Fruit fly (Drosophila melanogaster) whole organism, embryonic: Measurements from ENCODE around the gene PolA1.

Experiments
- Bgb ChIP-seq: fragments of 200-800 bp; sonication (Bioruptor generic); IDR thresholded peaks from 2 replicates; pipeline ENCODE4 v1.3.6; 2022; ENCODE audit warnings: missing biosample characterization, missing genetic modification characterization; ENCODE audit not compliant: partially characterized antibody
- BtbVII ChIP-seq: fragments of 200-800 bp; sonication (Bioruptor generic); optimal IDR thresholded peaks from 3 replicates; lab custom pipeline; 2017; ENCODE audit warnings: missing biosample characterization, mild to moderate bottlenecking, missing genetic modification characterization
- CG10366 ChIP-seq: fragments of 200-800 bp; sonication (Bioruptor generic); IDR thresholded peaks from 2 replicates; pipeline ENCODE4 v1.3.6; 2022; ENCODE audit warnings: missing biosample characterization, missing genetic modification characterization
- CG11085 ChIP-seq: fragments of 200-800 bp; sonication (Bioruptor generic); IDR thresholded peaks from 2 replicates; pipeline ENCODE4 v1.3.6; 2022; ENCODE audit warnings: missing biosample characterization, missing genetic modification characterization
- CG11723 ChIP-seq: fragments of 200-800 bp; sonication (Bioruptor generic); optimal IDR thresholded peaks from 2 replicates; lab custom pipeline; 2017; ENCODE audit warnings: missing biosample characterization, mild to moderate bottlenecking, missing genetic modification characterization
- CG12391 ChIP-seq: fragments of 200-800 bp; sonication (Bioruptor generic); optimal IDR thresholded peaks from 3 replicates; lab custom pipeline; 2018; ENCODE audit warnings: missing biosample characterization, mild to moderate bottlenecking, missing genetic modification characterization, moderate library complexity
- CG15514 ChIP-seq: fragments of 200-800 bp; sonication (Bioruptor generic); optimal IDR thresholded peaks from 3 replicates; lab custom pipeline; 2017; ENCODE audit warnings: missing biosample characterization, missing genetic modification characterization, mild to moderate bottlenecking, moderate library complexity, missing genetic modification reagents
- CG17328 ChIP-seq: fragments of 200-800 bp; sonication (Bioruptor generic); IDR thresholded peaks from 2 replicates; pipeline ENCODE4 v1.3.6; 2022; ENCODE audit warnings: missing biosample characterization, missing genetic modification characterization
- CG2199 ChIP-seq: fragments of 200-800 bp; sonication (Bioruptor generic); IDR thresholded peaks from 3 replicates; pipeline ENCODE4 v1.3.6; 2022; ENCODE audit warnings: missing biosample characterization, missing genetic modification characterization
- CG2712 ChIP-seq: fragments of 200-800 bp; optimal IDR thresholded peaks from 3 replicates; lab custom pipeline; 2019; ENCODE audit warnings: missing biosample characterization, mild to moderate bottlenecking, missing genetic modification characterization, moderate library complexity
- CG2889 ChIP-seq: fragments of 200-800 bp; sonication (Bioruptor generic); IDR thresholded peaks from 3 replicates; pipeline ENCODE4 v1.3.6; 2022; ENCODE audit warnings: missing biosample characterization, missing genetic modification characterization
- CG32767 ChIP-seq: fragments of 200-800 bp; sonication (Bioruptor generic); IDR thresholded peaks from 2 replicates; pipeline ENCODE4 v1.3.6; 2022; ENCODE audit warnings: missing biosample characterization, missing genetic modification characterization
- CG34224 ChIP-seq: fragments of 200-800 bp; sonication (Bioruptor generic); IDR thresholded peaks from 3 replicates; pipeline ENCODE4 v1.3.6; 2022; ENCODE audit warnings: missing biosample characterization, missing genetic modification characterization; ENCODE audit not compliant: partially characterized antibody
- CG34422 ChIP-seq: fragments of 200-800 bp; sonication (Bioruptor generic); IDR thresholded peaks from 3 replicates; pipeline ENCODE4 v1.3.6; 2022; ENCODE audit warnings: missing biosample characterization, missing genetic modification characterization
- CG4424 ChIP-seq: fragments of 200-800 bp; sonication (Bioruptor generic); optimal IDR thresholded peaks from 3 replicates; lab custom pipeline; 2016; ENCODE audit warnings: missing biosample characterization, missing genetic modification characterization
- CG8765 ChIP-seq: fragments of 200-800 bp; sonication (Bioruptor generic); IDR thresholded peaks from 2 replicates; pipeline ENCODE4 v1.3.6; 2022; ENCODE audit warnings: missing biosample characterization, missing genetic modification characterization
- CG9932 ChIP-seq: fragments of 200-800 bp; sonication (Bioruptor generic); IDR thresholded peaks from 2 replicates; pipeline ENCODE4 v1.3.6; 2022; ENCODE audit warnings: missing biosample characterization, missing genetic modification characterization
- Deaf1 ChIP-seq: fragments of 200-800 bp; optimal IDR thresholded peaks from 3 replicates; lab custom pipeline; 2019; ENCODE audit warnings: missing biosample characterization, mild to moderate bottlenecking, missing genetic modification characterization, moderate library complexity
- Dip3 ChIP-seq: fragments of 200-800 bp; sonication (Bioruptor generic); optimal IDR thresholded peaks from 3 replicates; lab custom pipeline; 2016; ENCODE audit warnings: missing biosample characterization, missing genetic modification characterization
- Dll ChIP-seq: fragments of 200-800 bp; sonication (Bioruptor generic); IDR thresholded peaks from 4 replicates; pipeline ENCODE4 v1.3.6; 2022; ENCODE audit warnings: missing biosample characterization, missing genetic modification characterization; ENCODE audit not compliant: partially characterized antibody
- Doc2 ChIP-seq: fragments of 200-800 bp; sonication (Bioruptor generic); IDR thresholded peaks from 2 replicates; pipeline ENCODE4 v1.3.6; 2022; ENCODE audit warnings: missing biosample characterization, missing genetic modification characterization
- Hr3 ChIP-seq: fragments of 200-800 bp; sonication (Bioruptor generic); optimal IDR thresholded peaks from 3 replicates; lab custom pipeline; 2016; ENCODE audit warnings: missing biosample characterization, missing genetic modification characterization
- Lim3 ChIP-seq: fragments of 200-800 bp; sonication (Bioruptor generic); IDR thresholded peaks from 2 replicates; pipeline ENCODE4 v1.3.6; 2022; ENCODE audit warnings: missing biosample characterization, missing genetic modification characterization
- MTF-1 ChIP-seq: fragments of 200-800 bp; sonication (Bioruptor generic); optimal IDR thresholded peaks from 2 replicates; lab custom pipeline; 2018; ENCODE audit warnings: missing biosample characterization, mild to moderate bottlenecking, missing genetic modification characterization, borderline replicate concordance
- Poxn ChIP-seq: fragments of 200-800 bp; sonication (Bioruptor generic); IDR thresholded peaks from 2 replicates; pipeline ENCODE4 v1.3.6; 2022; ENCODE audit warnings: missing biosample characterization, missing genetic modification characterization
- TFAM ChIP-seq: fragments of 200-800 bp; sonication (Bioruptor generic); optimal IDR thresholded peaks from 2 replicates; lab custom pipeline; 2017; ENCODE audit warnings: missing biosample characterization, missing genetic modification characterization, inconsistent platforms
- al ChIP-seq: fragments of 200-800 bp; sonication (Bioruptor generic); IDR thresholded peaks from 2 replicates; pipeline ENCODE4 v1.3.6; 2022; ENCODE audit warnings: missing biosample characterization, missing genetic modification characterization
- br ChIP-seq: fragments of >200 bp; optimal IDR thresholded peaks from 2 replicates; lab custom pipeline; 2017
- caup ChIP-seq: fragments of 200-800 bp; sonication (Bioruptor generic); optimal IDR thresholded peaks from 3 replicates; lab custom pipeline; 2017; ENCODE audit warnings: missing biosample characterization, mild to moderate bottlenecking, missing genetic modification characterization, moderate library complexity; ENCODE audit not compliant: severe bottlenecking
- ci ChIP-seq: fragments of 200-800 bp; sonication (Bioruptor generic); IDR thresholded peaks from 3 replicates; pipeline ENCODE4 v1.3.6; 2022; ENCODE audit warnings: missing biosample characterization, missing genetic modification characterization
- dmrt11E ChIP-seq: fragments of 200-800 bp; sonication (Bioruptor generic); optimal IDR thresholded peaks from 3 replicates; lab custom pipeline; 2018; ENCODE audit warnings: missing biosample characterization, mild to moderate bottlenecking, missing genetic modification characterization, moderate library complexity
- esg ChIP-seq: fragments of 200-800 bp; sonication (Bioruptor generic); conservative IDR thresholded peaks from 2 replicates; pipeline ENCODE4 v1.3.6; 2022; ENCODE audit warnings: missing biosample characterization, missing genetic modification characterization
- gt ChIP-seq: fragments of 200-800 bp; sonication (Bioruptor generic); IDR thresholded peaks from 2 replicates; pipeline ENCODE4 v1.3.6; 2022; ENCODE audit warnings: missing biosample characterization, missing genetic modification characterization
- hkb ChIP-seq, 2 experiments: fragments of 200-800 bp in 1 of 2; fragments of >200 bp in 1 of 2; sonication (Bioruptor generic) in 1 of 2; IDR thresholded peaks in 1 of 2; optimal IDR thresholded peaks in 1 of 2; 2 replicates each; pipeline versions ENCODE4 v1.3.6 to Lab custom; 2017 to 2022; ENCODE audit warnings: missing biosample characterization in 1 of 2, missing genetic modification characterization in 1 of 2
- hth ChIP-seq: fragments of >200 bp; optimal IDR thresholded peaks from 2 replicates; lab custom pipeline; 2017; ENCODE audit warnings: inconsistent platforms
- jing ChIP-seq: fragments of 200-800 bp; sonication (Bioruptor generic); optimal IDR thresholded peaks from 2 replicates; lab custom pipeline; 2018; ENCODE audit warnings: missing biosample characterization, mild to moderate bottlenecking, missing genetic modification characterization
- kay ChIP-seq: fragments of 200-800 bp; sonication (Bioruptor generic); optimal IDR thresholded peaks from 2 replicates; lab custom pipeline; 2016; ENCODE audit warnings: missing biosample characterization, missing genetic modification characterization
- kni ChIP-seq: fragments of 200-800 bp; sonication (Bioruptor generic); optimal IDR thresholded peaks from 3 replicates; lab custom pipeline; 2017; ENCODE audit warnings: mild to moderate bottlenecking, missing biosample characterization, missing genetic modification reagents, missing genetic modification characterization
- org-1 ChIP-seq: fragments of 200-800 bp; sonication (Bioruptor generic); optimal IDR thresholded peaks from 2 replicates; lab custom pipeline; 2017; ENCODE audit warnings: missing biosample characterization, missing genetic modification characterization
- otp ChIP-seq: fragments of 200-800 bp; sonication (Bioruptor generic); IDR thresholded peaks from 3 replicates; pipeline ENCODE4, ENCODE4 v1.3.6; 2022; ENCODE audit warnings: missing biosample characterization, missing genetic modification characterization
- pros ChIP-seq: fragments of 200-800 bp; sonication (Bioruptor generic); optimal IDR thresholded peaks from 3 replicates; lab custom pipeline; 2019; ENCODE audit warnings: missing biosample characterization, mild to moderate bottlenecking, missing genetic modification characterization, moderate library complexity
- sens ChIP-seq: fragments of 200-800 bp; sonication (Bioruptor generic); peaks from one replicate; lab custom pipeline; 2016; ENCODE audit warnings: missing biosample characterization, missing genetic modification characterization
- seq ChIP-seq: fragments of 200-800 bp; sonication (Bioruptor generic); IDR thresholded peaks from 2 replicates; pipeline ENCODE4 v1.3.6; 2022; ENCODE audit warnings: missing biosample characterization, missing genetic modification characterization
- ssp ChIP-seq: fragments of 200-800 bp; sonication (Bioruptor generic); IDR thresholded peaks from 2 replicates; pipeline ENCODE4 v1.3.6; 2022; ENCODE audit warnings: missing biosample characterization, missing genetic modification characterization
- tin ChIP-seq: fragments of 200-800 bp; sonication (Bioruptor generic); optimal IDR thresholded peaks from 3 replicates; lab custom pipeline; 2016; ENCODE audit warnings: missing biosample characterization, missing genetic modification characterization
- tio ChIP-seq: fragments of 200-800 bp; sonication (Bioruptor generic); optimal IDR thresholded peaks from 2 replicates; lab custom pipeline; 2017; ENCODE audit warnings: missing biosample characterization, missing genetic modification characterization, inconsistent platforms
- tna ChIP-seq: fragments of 200-800 bp; sonication (Bioruptor generic); IDR thresholded peaks from 2 replicates; pipeline ENCODE4 v1.3.6; 2022; ENCODE audit warnings: missing biosample characterization, missing genetic modification characterization; ENCODE audit not compliant: partially characterized antibody
- ttk ChIP-seq: fragments of 200-800 bp; sonication (Bioruptor generic); IDR thresholded peaks from 2 replicates; pipeline ENCODE4 v2.1.2; 2022; ENCODE audit warnings: missing biosample characterization, missing genetic modification characterization
- z ChIP-seq: fragments of 200-800 bp; sonication (Bioruptor generic); IDR thresholded peaks from 3 replicates; pipeline ENCODE4 v1.3.6; 2022; ENCODE audit warnings: missing biosample characterization, missing genetic modification characterization

Gene PolA1

dm6 chr3R:21658752-21659468 lies 12.6 kb downstream of the PolA1 start (continued):
- no peak for TF ChIP-seq CG17328 (GFP tag; lab: Robert Waterston, UW)
- TF ChIP-seq Lim3 (GFP tag; lab: Robert Waterston, UW) = no peak
- no peak for TF ChIP-seq CG8765 (GFP tag; lab: Robert Waterston, UW)
- no peak for TF ChIP-seq CG34422
- TF ChIP-seq hth (lab: Kevin White, UChicago) = no peak
- TF ChIP-seq CG9932 (GFP tag; lab: Robert Waterston, UW) = no peak
- no peak for TF ChIP-seq TFAM (GFP tag; lab: Kevin White, UChicago)

- TF ChIP-seq BtbVII (GFP tag; lab: Kevin White, UChicago) = no peak
- TF ChIP-seq MTF-1 = no peak
- peak; percentile 10 for TF ChIP-seq Deaf1
- TF ChIP-seq Bgb (GFP tag; lab: Robert Waterston, UW) = no peak
- no peak for TF ChIP-seq CG10366 (GFP tag; lab: Robert Waterston, UW)
- TF ChIP-seq ci (GFP tag; lab: Robert Waterston, UW) = peak; percentile 35; the same call in 1 of the 3 replicates
- no peak for TF ChIP-seq Dip3
- TF ChIP-seq br = no peak
- no peak for TF ChIP-seq CG15514 (GFP tag; lab: Kevin White, UChicago)
- no peak for TF ChIP-seq tio
- no peak for TF ChIP-seq otp
- no peak for TF ChIP-seq org-1
- TF ChIP-seq Hr3 (GFP tag; lab: Kevin White, UChicago) = no peak
- TF ChIP-seq al (GFP tag; lab: Robert Waterston, UW) = no peak
- 0 out of 4 replicates have a peak, but pooled peaks have one; percentile 17 for TF ChIP-seq Dll (GFP tag; lab: Robert Waterston, UW)
- no peak for TF ChIP-seq Doc2 (GFP tag; lab: Robert Waterston, UW)
- TF ChIP-seq CG2199 (GFP tag; lab: Robert Waterston, UW) = 0 out of 3 replicates have a peak, but pooled peaks have one; percentile 58
- no peak for TF ChIP-seq gt
- no peak for TF ChIP-seq CG34224
- no peak for TF ChIP-seq CG2712 (tag; lab: Kevin White, UChicago)
- TF ChIP-seq jing = no peak
- TF ChIP-seq tna (GFP tag; lab: Robert Waterston, UW) = no peak
- no peak for TF ChIP-seq CG11085 (GFP tag; lab: Robert Waterston, UW)
- no peak for TF ChIP-seq seq (GFP tag; lab: Robert Waterston, UW)
- 0 out of 2 replicates have a peak, but pooled peaks have one; percentile 10 for TF ChIP-seq CG32767 (GFP tag; lab: Robert Waterston, UW)
- TF ChIP-seq CG11723 (GFP tag; lab: Kevin White, UChicago) = no peak
- TF ChIP-seq Poxn = no peak
- no peak for TF ChIP-seq tin (GFP tag; lab: Kevin White, UChicago)
- peak; percentile 86 for TF ChIP-seq pros
- TF ChIP-seq CG2889 = no peak
- TF ChIP-seq kni (GFP tag; lab: Kevin White, UChicago) = no peak
- TF ChIP-seq z = no peak
- no peak for TF ChIP-seq dmrt11E (tag; lab: Kevin White, UChicago)
- TF ChIP-seq CG4424 = no peak
- TF ChIP-seq ttk = no peak
- no peak for TF ChIP-seq esg (GFP tag; lab: Robert Waterston, UW)
- no peak for TF ChIP-seq hkb (optimal IDR thresholded peaks at IDR 0.05; lab: Kevin White, UChicago)
- TF ChIP-seq hkb (GFP tag; IDR thresholded peaks at IDR 0.05; lab: Robert Waterston, UW) = no peak
- TF ChIP-seq caup = no peak
- no peak for TF ChIP-seq kay (GFP tag; lab: Kevin White, UChicago)
- no peak for TF ChIP-seq ssp (GFP tag; lab: Robert Waterston, UW)
- peak; percentile 39 for TF ChIP-seq sens
- TF ChIP-seq CG12391 = no peak
These were observed 13.3 kb downstream of the PolA1 start for dm6 chr3R:21658281-21658680.
